Fruit fly (Drosophila melanogaster): Measurements from ENCODE around the gene eff.
A peak's percentile ranks its signal among the peaks of the same experiment; 100 is the strongest.

DNA sequence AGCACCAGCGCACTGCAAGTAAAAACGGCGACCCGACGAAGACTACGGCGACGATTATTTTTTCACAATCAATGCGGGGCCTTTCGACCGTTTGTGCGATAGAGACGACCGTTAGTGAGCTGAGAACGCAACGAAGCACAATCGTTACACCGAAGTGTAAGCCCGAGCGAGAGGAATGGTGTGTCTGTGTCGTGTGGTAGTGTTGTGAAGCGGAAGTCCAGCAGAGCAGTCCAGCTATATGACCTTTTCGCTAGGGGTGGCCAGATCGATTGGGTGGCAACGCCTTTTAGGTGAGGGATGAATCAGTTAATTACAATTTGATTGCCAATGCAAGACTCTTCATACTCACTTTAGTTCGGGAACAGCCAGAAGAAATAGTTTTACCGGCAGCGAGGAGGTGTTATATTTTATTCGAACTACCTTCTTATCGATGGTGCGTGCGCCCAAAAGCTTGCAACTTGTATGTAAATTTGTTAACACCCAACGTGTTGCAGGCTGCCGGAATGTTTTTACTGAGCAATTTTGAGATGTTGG lies 394 bp downstream of the eff start:
- no peak for TF ChIP-seq Ets21C (GFP tag; optimal IDR thresholded peaks at IDR 0.05)
- TF ChIP-seq Blimp-1 (GFP tag; optimal IDR thresholded peaks at IDR 0.05) = no peak
- peak; percentile 11 for TF ChIP-seq Lpt (GFP tag; optimal IDR thresholded peaks at IDR 0.05)
- peak; percentile 70 for TF ChIP-seq CG31627 (GFP tag; optimal IDR thresholded peaks at IDR 0.05)
